Worm (Caenorhabditis elegans): ENCODE data around the gene pqn-41.
A peak's percentile ranks its signal among the peaks of the same experiment; 100 is the strongest.

The pqn-41 gene

DNA sequence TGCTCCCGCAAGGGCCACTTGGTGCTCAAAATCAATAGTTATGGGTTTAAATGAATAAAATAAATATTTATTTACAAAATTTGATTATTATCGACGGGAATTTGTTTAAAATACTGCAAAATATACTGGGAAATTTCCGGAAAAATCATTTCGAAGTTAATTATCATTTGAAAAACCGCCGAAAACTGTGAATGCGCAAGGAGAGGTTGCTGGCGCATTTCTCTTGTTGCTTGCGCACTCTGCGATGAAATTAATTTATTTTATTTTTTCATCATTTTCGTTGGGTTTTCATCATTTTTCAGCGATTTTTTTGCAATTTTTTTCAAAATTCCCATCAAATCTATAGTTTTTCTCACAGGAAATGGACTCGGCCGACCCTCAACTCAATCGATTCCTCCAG is 46.2 kb upstream of the pqn-41 start, which contains the start of gene ddp-1 (continued):
- TF ChIP-seq hlh-30 (tag; optimal IDR thresholded peaks at IDR 0.05; ENCODE audit: insufficient read depth) (peak; percentile 79), aha-1 (tag) (peak; percentile 83), daf-8 (GFP tag; IDR thresholded peaks at IDR 0.05) (no peak), zip-11 (GFP tag; IDR thresholded peaks at IDR 0.05) (no peak), F37D6.2 (tag; optimal IDR thresholded peaks at IDR 0.05) (peak; percentile 91), lin-13 (GFP tag; optimal IDR thresholded peaks at IDR 0.05) (peak; percentile 96), nhr-11 (tag; optimal IDR thresholded peaks at IDR 0.05) (peak; percentile 69), D1046.2 (GFP tag; IDR thresholded peaks at IDR 0.05) (peak; percentile 86), Y48G9A.11 (GFP tag; IDR thresholded peaks at IDR 0.05) (peak; percentile 87), daf-16 (GFP tag; optimal IDR thresholded peaks at IDR 0.05) (peak; percentile 58 to 80), daf-16 (tag; optimal IDR thresholded peaks at IDR 0.05) (peak; percentile 57), arid-1 (GFP tag; conservative IDR thresholded peaks at IDR 0.05) (peak; percentile 89), ceh-28 (tag; optimal IDR thresholded peaks at IDR 0.05) (no peak), cey-2 (tag; optimal IDR thresholded peaks at IDR 0.05; ENCODE audit: borderline replicate concordance, insufficient read depth) (no peak), lir-3 (tag; optimal IDR thresholded peaks at IDR 0.05) (peak; percentile 35), Y5F2A.4 (GFP tag; optimal IDR thresholded peaks at IDR 0.05) (peak; percentile 85), Y105C5A.15 (GFP tag; IDR thresholded peaks at IDR 0.05) (no peak), hif-1 (tag; optimal IDR thresholded peaks at IDR 0.05) (peak; percentile 65 to 78), mxl-2 (GFP tag; conservative IDR thresholded peaks at IDR 0.05) (no peak), ztf-7 (tag; optimal IDR thresholded peaks at IDR 0.05) (peak; percentile 92), unc-62 (GFP tag; optimal IDR thresholded peaks at IDR 0.05 in 1 of 2) (no peak), unc-62 (tag; optimal IDR thresholded peaks at IDR 0.05) (no peak), egl-27 (tag; optimal IDR thresholded peaks at IDR 0.05) (no peak)

ce11 chrIII:1860129-1860528 is 45.6 kb upstream of the pqn-41 start, which contains the start of gene ttc-7:
Gene ttc-7, plus strand, starts transcription at chrIII:1860429.
- TF ChIP-seq aha-1 (tag) (peak; percentile 9), hmg-1.1 (GFP tag; IDR thresholded peaks at IDR 0.05) (no peak)

DNA sequence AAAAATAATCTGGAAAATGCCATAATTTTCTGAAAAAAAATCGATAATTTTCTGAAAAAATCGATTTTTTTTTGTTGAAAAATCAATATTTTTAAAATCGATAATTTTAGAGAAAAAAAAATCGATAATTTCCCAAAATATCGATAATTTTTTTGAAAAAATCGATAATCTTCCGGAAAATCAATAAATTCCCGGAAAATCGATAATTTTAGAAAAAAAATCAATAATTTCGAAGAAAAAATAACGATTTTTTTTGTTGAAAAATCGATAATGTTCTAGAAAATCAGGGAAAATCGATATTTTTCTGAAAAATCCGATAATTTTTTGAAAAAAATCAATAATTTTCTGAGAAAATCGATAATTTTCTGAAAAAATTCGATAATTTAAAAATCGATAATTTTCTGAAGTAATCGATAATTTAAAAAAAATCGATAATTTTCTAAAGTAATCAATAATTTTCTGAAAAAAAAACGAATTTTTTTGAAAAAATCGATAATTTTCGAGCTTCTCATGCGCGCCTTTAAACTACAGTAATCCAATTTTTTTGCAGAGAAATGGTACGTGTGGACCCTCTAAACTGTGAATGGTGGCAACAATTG is 29.4 kb upstream of the pqn-41 start:
- TF ChIP-seq F44E2.7 (GFP tag; IDR thresholded peaks at IDR 0.05) = no peak
- TF ChIP-seq ceh-28 (tag; optimal IDR thresholded peaks at IDR 0.05) = peak; percentile 93

DNA sequence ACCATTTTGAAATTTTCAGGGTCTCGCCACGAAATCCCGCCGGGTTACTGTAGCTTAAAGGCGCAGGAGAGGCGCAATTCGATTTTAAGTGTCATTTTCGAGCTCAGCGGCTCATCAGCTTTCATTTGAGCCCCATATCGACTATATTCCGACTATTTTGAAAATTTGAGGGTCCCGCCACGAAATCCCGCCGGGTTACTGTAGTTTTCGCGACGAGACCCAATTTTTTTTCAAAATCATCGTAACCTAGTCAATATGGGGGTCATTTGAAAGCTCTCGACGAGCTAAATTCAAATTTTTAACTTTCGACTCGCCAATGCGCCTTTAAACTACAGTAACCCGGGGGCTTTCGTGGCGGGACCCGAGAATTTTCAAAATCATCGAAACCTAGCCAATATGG is 28.6 kb upstream of the pqn-41 start:
- TF ChIP-seq fos-1 (tag; optimal IDR thresholded peaks at IDR 0.05) (no peak), ceh-32 (tag; optimal IDR thresholded peaks at IDR 0.05; ENCODE audit: poor library complexity) (no peak), lin-38 (GFP tag; IDR thresholded peaks at IDR 0.05) (no peak), F44E2.7 (GFP tag; IDR thresholded peaks at IDR 0.05) (0 out of 2 replicates have a peak, but pooled peaks have one; percentile 46), lin-13 (GFP tag; optimal IDR thresholded peaks at IDR 0.05) (peak; percentile 67), egl-27 (tag; optimal IDR thresholded peaks at IDR 0.05) (no peak), lsy-2 (tag; optimal IDR thresholded peaks at IDR 0.05) (peak in 1 of 2 experiments; percentile 51), D1046.2 (GFP tag; IDR thresholded peaks at IDR 0.05) (0 out of 2 replicates have a peak, but pooled peaks have one; percentile 54), dmd-8 (GFP tag; IDR thresholded peaks at IDR 0.05) (peak; percentile 5; the same call in 1 of the 2 replicates), dmd-9 (GFP tag; IDR thresholded peaks at IDR 0.05) (no peak)

DNA sequence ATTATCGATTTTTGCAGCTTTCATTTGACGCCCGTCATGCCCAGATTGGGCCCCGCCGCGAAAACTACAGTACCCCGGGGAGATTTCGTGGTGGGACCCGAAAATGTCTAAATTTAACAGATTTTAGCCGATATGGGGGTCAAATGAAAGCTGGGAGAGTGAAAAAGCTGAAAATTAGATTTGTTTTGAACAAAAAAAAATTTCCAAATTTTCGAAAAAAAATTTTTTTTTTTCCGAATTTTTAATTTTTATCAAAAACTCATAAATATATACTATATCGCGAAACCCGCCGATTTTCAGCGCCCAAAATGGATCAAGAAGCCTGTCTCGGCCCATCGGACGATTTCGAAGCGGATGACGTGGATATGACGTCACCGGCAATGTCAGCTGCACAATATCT is 27.7 kb upstream of the pqn-41 start, which contains the start of gene smi-1:
Gene smi-1 (plus strand): TSS at position 301 of the 400 bp plus-strand sequence.
- no peak for TF ChIP-seq Y75B8A.6 (GFP tag; IDR thresholded peaks at IDR 0.05)
- no peak for TF ChIP-seq snpc-4 (tag; optimal IDR thresholded peaks at IDR 0.05)
- TF ChIP-seq nhr-102 (tag; optimal IDR thresholded peaks at IDR 0.05) = no peak
- TF ChIP-seq gei-8 (GFP tag; optimal IDR thresholded peaks at IDR 0.05) = no peak
- no peak for TF ChIP-seq hlh-30 (tag; optimal IDR thresholded peaks at IDR 0.05; ENCODE audit: insufficient read depth)
- no peak for TF ChIP-seq pha-4 (GFP tag; IDR thresholded peaks at IDR 0.05)
- no peak for TF ChIP-seq pha-4 (tag; optimal IDR thresholded peaks at IDR 0.05)
- TF ChIP-seq nhr-76 (tag; optimal IDR thresholded peaks at IDR 0.05) = no peak
- TF ChIP-seq ama-1 (optimal IDR thresholded peaks at IDR 0.05) = no peak
- no peak for TF ChIP-seq attf-4 (tag; optimal IDR thresholded peaks at IDR 0.05)
- no peak for TF ChIP-seq vab-7 (GFP tag; IDR thresholded peaks at IDR 0.05)
- TF ChIP-seq dmd-6 (GFP tag; IDR thresholded peaks at IDR 0.05) = no peak
- TF ChIP-seq nhr-10 (tag; optimal IDR thresholded peaks at IDR 0.05) = no peak
- TF ChIP-seq tra-1 (GFP tag; IDR thresholded peaks at IDR 0.05) = no peak
- TF ChIP-seq F37D6.2 (tag; optimal IDR thresholded peaks at IDR 0.05) = no peak
- no peak for TF ChIP-seq nhr-77 (tag; optimal IDR thresholded peaks at IDR 0.05)
- TF ChIP-seq nhr-48 (tag; optimal IDR thresholded peaks at IDR 0.05) = no peak
